Fruit fly (Drosophila melanogaster) whole organism, embryonic: Measurements from ENCODE around the gene CG16790.

Source experiments
- Atf-2 ChIP-seq: fragments of 200-800 bp; sonication (Bioruptor generic); optimal IDR thresholded peaks from 2 replicates; lab custom pipeline; 2016; ENCODE audit warnings: missing biosample characterization, missing genetic modification characterization
- B-H2 ChIP-seq: fragments of 200-800 bp; sonication (Bioruptor generic); optimal IDR thresholded peaks from 2 replicates; lab custom pipeline; 2018; ENCODE audit warnings: missing biosample characterization, mild to moderate bottlenecking, missing genetic modification characterization
- CG10274 ChIP-seq: fragments of 200-800 bp; sonication (Bioruptor generic); optimal IDR thresholded peaks from 3 replicates; lab custom pipeline; 2017; ENCODE audit warnings: missing biosample characterization, mild to moderate bottlenecking, missing genetic modification characterization
- CG10979 ChIP-seq: fragments of 200-800 bp; sonication (Bioruptor generic); optimal IDR thresholded peaks from 2 replicates; lab custom pipeline; 2018; ENCODE audit warnings: missing biosample characterization, mild to moderate bottlenecking, missing genetic modification characterization, moderate library complexity
- CG12071 ChIP-seq: fragments of 200-800 bp; sonication (Bioruptor generic); optimal IDR thresholded peaks from 3 replicates; lab custom pipeline; 2018; ENCODE audit warnings: missing biosample characterization, mild to moderate bottlenecking, missing genetic modification characterization
- CG12391 ChIP-seq: fragments of 200-800 bp; sonication (Bioruptor generic); optimal IDR thresholded peaks from 3 replicates; lab custom pipeline; 2018; ENCODE audit warnings: missing biosample characterization, mild to moderate bottlenecking, missing genetic modification characterization, moderate library complexity
- CG13624 ChIP-seq: fragments of 200-800 bp; sonication (Bioruptor generic); optimal IDR thresholded peaks from 2 replicates; lab custom pipeline; 2016; ENCODE audit warnings: missing biosample characterization, missing genetic modification characterization
- CG14860 ChIP-seq: fragments of 200-800 bp; sonication (Bioruptor generic); IDR thresholded peaks from 3 replicates; pipeline ENCODE4 v1.3.6; 2022; ENCODE audit warnings: missing biosample characterization, missing genetic modification characterization; ENCODE audit not compliant: partially characterized antibody
- CG1603 ChIP-seq: fragments of 200-800 bp; sonication (Bioruptor generic); optimal IDR thresholded peaks from 2 replicates; lab custom pipeline; 2019; ENCODE audit warnings: missing biosample characterization, mild to moderate bottlenecking, missing genetic modification characterization, moderate library complexity
- CG17802 ChIP-seq: fragments of 200-800 bp; sonication (Bioruptor generic); optimal IDR thresholded peaks from 2 replicates; lab custom pipeline; 2018; ENCODE audit warnings: missing biosample characterization, mild to moderate bottlenecking, missing genetic modification characterization, moderate library complexity
- CG17829 ChIP-seq: fragments of 200-800 bp; optimal IDR thresholded peaks from 2 replicates; lab custom pipeline; 2019; ENCODE audit warnings: missing biosample characterization, mild to moderate bottlenecking, missing genetic modification characterization, moderate library complexity
- CG18011 ChIP-seq: fragments of 200-800 bp; sonication (Bioruptor generic); optimal IDR thresholded peaks from 2 replicates; lab custom pipeline; 2017; ENCODE audit warnings: missing biosample characterization, missing genetic modification characterization, mild to moderate bottlenecking, moderate library complexity, missing genotype
- CG18599 ChIP-seq: fragments of 200-800 bp; sonication (Bioruptor generic); optimal IDR thresholded peaks from 3 replicates; lab custom pipeline; 2017; ENCODE audit warnings: missing biosample characterization, missing genetic modification characterization, mild to moderate bottlenecking, moderate library complexity, missing genetic modification reagents
- CG34376 ChIP-seq: fragments of 200-800 bp; sonication (Bioruptor generic); optimal IDR thresholded peaks from 2 replicates; lab custom pipeline; 2018; ENCODE audit warnings: missing biosample characterization, mild to moderate bottlenecking, missing genetic modification characterization
- CG3847 ChIP-seq: fragments of 200-800 bp; sonication (Bioruptor generic); IDR thresholded peaks from 2 replicates; pipeline ENCODE4 v1.3.6; 2022; ENCODE audit warnings: missing biosample characterization, missing genetic modification characterization
- CG4820 ChIP-seq: fragments of 200-800 bp; sonication (Bioruptor generic); optimal IDR thresholded peaks from 3 replicates; lab custom pipeline; 2016; ENCODE audit warnings: missing biosample characterization, missing genetic modification characterization
- CG6254 ChIP-seq: fragments of 200-800 bp; sonication (Bioruptor generic); optimal IDR thresholded peaks from 3 replicates; lab custom pipeline; 2017; ENCODE audit warnings: mild to moderate bottlenecking, missing biosample characterization, missing genetic modification reagents, missing genetic modification characterization
- CG6683 ChIP-seq: fragments of 200-800 bp; sonication (Bioruptor generic); optimal IDR thresholded peaks from 2 replicates; lab custom pipeline; 2017; ENCODE audit warnings: missing biosample characterization, mild to moderate bottlenecking, missing genetic modification characterization, missing genetic modification reagents
- CG6791 ChIP-seq: fragments of 200-800 bp; sonication (Bioruptor generic); IDR thresholded peaks from 3 replicates; pipeline ENCODE4 v1.3.6; 2022; ENCODE audit warnings: missing biosample characterization, missing genetic modification characterization; ENCODE audit not compliant: partially characterized antibody
- CG7839 ChIP-seq: fragments of 200-800 bp; sonication (Bioruptor generic); optimal IDR thresholded peaks from 3 replicates; lab custom pipeline; 2018; ENCODE audit warnings: missing biosample characterization, mild to moderate bottlenecking, missing genetic modification characterization, moderate library complexity
- CG9215 ChIP-seq: fragments of 200-800 bp; sonication (Bioruptor generic); IDR thresholded peaks from 2 replicates; pipeline ENCODE4 v1.3.6; 2022; ENCODE audit warnings: missing biosample characterization, missing genetic modification characterization
- CG9609 ChIP-seq: fragments of 200-800 bp; sonication (Bioruptor generic); optimal IDR thresholded peaks from 3 replicates; lab custom pipeline; 2016; ENCODE audit warnings: missing biosample characterization, missing genetic modification characterization
- CG9797 ChIP-seq: fragments of 200-800 bp; sonication (Bioruptor generic); optimal IDR thresholded peaks from 3 replicates; lab custom pipeline; 2018; ENCODE audit warnings: missing biosample characterization, mild to moderate bottlenecking, missing genetic modification characterization
- CG9817 ChIP-seq: fragments of 200-800 bp; sonication (Bioruptor generic); optimal IDR thresholded peaks from 2 replicates; lab custom pipeline; 2018; ENCODE audit warnings: missing biosample characterization, mild to moderate bottlenecking, missing genetic modification characterization, moderate library complexity
- D19A ChIP-seq: fragments of 200-800 bp; optimal IDR thresholded peaks from 3 replicates; lab custom pipeline; 2019; ENCODE audit warnings: missing biosample characterization, mild to moderate bottlenecking, missing genetic modification characterization, moderate library complexity
- H15 ChIP-seq: fragments of 200-800 bp; sonication (Bioruptor generic); IDR thresholded peaks from 3 replicates; pipeline ENCODE4 v1.3.6; 2022; ENCODE audit warnings: missing biosample characterization, missing genetic modification characterization
- HLH4C ChIP-seq: fragments of 200-800 bp; sonication (Bioruptor generic); IDR thresholded peaks from 3 replicates; pipeline ENCODE4 v1.3.6; 2022; ENCODE audit warnings: missing biosample characterization, missing genetic modification characterization; ENCODE audit not compliant: partially characterized antibody
- MESR4 ChIP-seq: fragments of 200-800 bp; sonication (Bioruptor generic); optimal IDR thresholded peaks from 2 replicates; lab custom pipeline; 2018; ENCODE audit warnings: missing biosample characterization, mild to moderate bottlenecking, missing genetic modification characterization, moderate library complexity
- Mad ChIP-seq: fragments of 200-800 bp; sonication (Bioruptor generic); optimal IDR thresholded peaks from 2 replicates; lab custom pipeline; 2016; ENCODE audit warnings: missing biosample characterization, missing genetic modification characterization
- Med ChIP-seq: fragments of 200-800 bp; sonication (Bioruptor generic); peaks from one replicate; lab custom pipeline; 2016; ENCODE audit warnings: missing biosample characterization, missing genetic modification characterization, mild to moderate bottlenecking, inconsistent platforms, moderate library complexity
- Ptx1 ChIP-seq: fragments of 200-800 bp; sonication (Bioruptor generic); IDR thresholded peaks from 2 replicates; pipeline ENCODE4 v1.3.6; 2022; ENCODE audit warnings: missing biosample characterization, missing genetic modification characterization
- Sry-δ ChIP-seq: fragments of 200-800 bp; sonication (Bioruptor generic); optimal IDR thresholded peaks from 2 replicates; lab custom pipeline; 2016; ENCODE audit warnings: missing biosample characterization, missing genetic modification characterization
- Ssrp ChIP-seq: fragments of 200-800 bp; sonication (Bioruptor generic); optimal IDR thresholded peaks from 2 replicates; lab custom pipeline; 2018; ENCODE audit warnings: missing biosample characterization, mild to moderate bottlenecking, missing genetic modification characterization, moderate library complexity
- al ChIP-seq: fragments of 200-800 bp; sonication (Bioruptor generic); IDR thresholded peaks from 2 replicates; pipeline ENCODE4 v1.3.6; 2022; ENCODE audit warnings: missing biosample characterization, missing genetic modification characterization
- bbx ChIP-seq: fragments of 200-800 bp; sonication (Bioruptor generic); IDR thresholded peaks from 2 replicates; pipeline ENCODE4 v1.3.6; 2022; ENCODE audit warnings: missing biosample characterization, missing genetic modification characterization; ENCODE audit not compliant: partially characterized antibody
- cad ChIP-seq: fragments of >200 bp; optimal IDR thresholded peaks from 2 replicates; lab custom pipeline; 2017; ENCODE audit warnings: missing biosample characterization, missing genetic modification characterization
- chif ChIP-seq, 2 experiments: fragments of 200-800 bp; sonication (Bioruptor generic); optimal IDR thresholded peaks; 3 replicates each; lab custom pipeline; 2016; ENCODE audit warnings: missing biosample characterization in 2 of 2, missing genetic modification characterization in 2 of 2
- dati ChIP-seq: fragments of 200-800 bp; sonication (Bioruptor generic); IDR thresholded peaks from 2 replicates; pipeline ENCODE4 v1.3.6; 2022; ENCODE audit warnings: missing biosample characterization, missing genetic modification characterization
- ewg ChIP-seq: fragments of 200-800 bp; sonication (Bioruptor generic); optimal IDR thresholded peaks from 3 replicates; lab custom pipeline; 2017; ENCODE audit warnings: mild to moderate bottlenecking, missing biosample characterization, missing genetic modification reagents, missing genetic modification characterization
- fd96Cb ChIP-seq: fragments of 200-800 bp; sonication (Bioruptor generic); optimal IDR thresholded peaks from 2 replicates; lab custom pipeline; 2018; ENCODE audit warnings: missing biosample characterization, mild to moderate bottlenecking, missing genetic modification characterization, moderate library complexity
- gsb ChIP-seq: fragments of 200-800 bp; sonication (Bioruptor generic); IDR thresholded peaks from 2 replicates; pipeline ENCODE4 v1.3.6; 2022; ENCODE audit warnings: missing biosample characterization, missing genetic modification characterization
- insv ChIP-seq, 2 experiments: fragments of 200-800 bp; sonication (Bioruptor generic); optimal IDR thresholded peaks; 3 replicates each; lab custom pipeline; 2016 to 2018; ENCODE audit warnings: missing biosample characterization in 2 of 2, missing genetic modification characterization in 2 of 2
- jigr1 ChIP-seq: fragments of 200-800 bp; sonication (Bioruptor generic); IDR thresholded peaks from 3 replicates; pipeline ENCODE4 v1.3.6; 2022; ENCODE audit warnings: missing biosample characterization, missing genetic modification characterization
- ken ChIP-seq: fragments of 200-800 bp; sonication (Bioruptor generic); IDR thresholded peaks from 3 replicates; pipeline ENCODE4 v1.3.6; 2022; ENCODE audit warnings: missing biosample characterization, missing genetic modification characterization
- nerfin-1 ChIP-seq: fragments of 200-800 bp; sonication (Bioruptor generic); optimal IDR thresholded peaks from 3 replicates; lab custom pipeline; 2019; ENCODE audit warnings: missing biosample characterization, mild to moderate bottlenecking, missing genetic modification characterization, moderate library complexity
- repo ChIP-seq: fragments of 200-800 bp; sonication (Bioruptor generic); optimal IDR thresholded peaks from 2 replicates; lab custom pipeline; 2016; ENCODE audit warnings: missing biosample characterization, missing genetic modification characterization
- sens ChIP-seq: fragments of 200-800 bp; sonication (Bioruptor generic); peaks from one replicate; lab custom pipeline; 2016; ENCODE audit warnings: missing biosample characterization, missing genetic modification characterization
- seq ChIP-seq: fragments of 200-800 bp; sonication (Bioruptor generic); IDR thresholded peaks from 2 replicates; pipeline ENCODE4 v1.3.6; 2022; ENCODE audit warnings: missing biosample characterization, missing genetic modification characterization
- sqz ChIP-seq: fragments of 200-800 bp; sonication (Bioruptor generic); optimal IDR thresholded peaks from 3 replicates; lab custom pipeline; 2018; ENCODE audit warnings: missing biosample characterization, mild to moderate bottlenecking, missing genetic modification characterization
- sr ChIP-seq: fragments of 200-800 bp; sonication (Bioruptor generic); IDR thresholded peaks from 3 replicates; pipeline ENCODE4 v1.3.6; 2022; ENCODE audit warnings: missing biosample characterization, missing genetic modification characterization
- twi ChIP-seq: fragments of 200-800 bp; optimal IDR thresholded peaks from 2 replicates; lab custom pipeline; 2019; ENCODE audit warnings: missing biosample characterization, mild to moderate bottlenecking, missing genetic modification characterization, moderate library complexity
- yki ChIP-seq: fragments of >200 bp; optimal IDR thresholded peaks from 3 replicates; lab custom pipeline; 2018

The CG16790 gene

dm6 chr3R:9612217-9612616 lies 42.2 kb upstream of the CG16790 start (continued):
- no peak for TF ChIP-seq seq (GFP tag; lab: Robert Waterston, UW)
- peak; percentile 4 for TF ChIP-seq Ssrp (tag; lab: Kevin White, UChicago)
- TF ChIP-seq sens (GFP tag; lab: Kevin White, UChicago), result peak; percentile 47
- no peak for TF ChIP-seq CG17802 (tag; lab: Kevin White, UChicago)
- TF ChIP-seq CG34376 (GFP tag; lab: Kevin White, UChicago), result no peak
- no peak for TF ChIP-seq MESR4 (GFP tag; lab: Kevin White, UChicago)
- no peak for TF ChIP-seq CG9215
- TF ChIP-seq sqz, result no peak
- TF ChIP-seq CG10979 (tag; lab: Kevin White, UChicago), result no peak
- TF ChIP-seq repo, result no peak
- TF ChIP-seq gsb (GFP tag; lab: Robert Waterston, UW), result no peak
- TF ChIP-seq bbx (GFP tag; lab: Robert Waterston, UW), result peak; percentile 33; the same call in 1 of the 2 replicates
- no peak for TF ChIP-seq CG17829 (tag; lab: Kevin White, UChicago)
- no peak for TF ChIP-seq cad (GFP tag; lab: Kevin White, UChicago)
- no peak for TF ChIP-seq CG13624 (GFP tag; lab: Kevin White, UChicago)
- peak; percentile 80 for TF ChIP-seq CG14860 (GFP tag; lab: Robert Waterston, UW)
- TF ChIP-seq jigr1 (GFP tag; lab: Robert Waterston, UW), result no peak
- no peak for TF ChIP-seq CG7839
- TF ChIP-seq chif (GFP tag; optimal IDR thresholded peaks at IDR 0.05; lab: Kevin White, UChicago), result no peak
- no peak for TF ChIP-seq Sry-δ (GFP tag; lab: Kevin White, UChicago)
- no peak for TF ChIP-seq CG3847 (GFP tag; lab: Robert Waterston, UW)
- no peak for TF ChIP-seq fd96Cb (tag; lab: Kevin White, UChicago)
- TF ChIP-seq yki (lab: Kevin White, UChicago), result no peak
- no peak for TF ChIP-seq ken (GFP tag; lab: Robert Waterston, UW)
- no peak for TF ChIP-seq CG12391
- no peak for TF ChIP-seq twi
- no peak for TF ChIP-seq Ptx1 (GFP tag; lab: Robert Waterston, UW)
- TF ChIP-seq CG9797 (GFP tag; lab: Kevin White, UChicago), result no peak
- TF ChIP-seq dati (GFP tag; lab: Robert Waterston, UW), result no peak
- TF ChIP-seq insv (GFP tag; optimal IDR thresholded peaks at IDR 0.05; lab: Kevin White, UChicago), result no peak
- TF ChIP-seq al (GFP tag; lab: Robert Waterston, UW), result no peak
- no peak for TF ChIP-seq D19A (tag; lab: Kevin White, UChicago)
- no peak for TF ChIP-seq CG9817
- TF ChIP-seq CG18599 (GFP tag; lab: Kevin White, UChicago), result peak; percentile 10
- no peak for TF ChIP-seq B-H2 (GFP tag; lab: Kevin White, UChicago)
- peak; percentile 49; the same call in 1 of the 3 replicates for TF ChIP-seq CG6791 (GFP tag; lab: Robert Waterston, UW)
- no peak for TF ChIP-seq nerfin-1 (tag; lab: Kevin White, UChicago)
- no peak for TF ChIP-seq CG12071 (GFP tag; lab: Kevin White, UChicago)
- TF ChIP-seq sr (GFP tag; lab: Robert Waterston, UW), result no peak
- TF ChIP-seq CG10274 (GFP tag; lab: Kevin White, UChicago), result no peak
- TF ChIP-seq CG6683 (GFP tag; lab: Kevin White, UChicago), result no peak
- no peak for TF ChIP-seq Mad (GFP tag; lab: Kevin White, UChicago)
- no peak for TF ChIP-seq CG1603 (tag; lab: Kevin White, UChicago)
- TF ChIP-seq Atf-2 (GFP tag; lab: Kevin White, UChicago), result no peak
- no peak for TF ChIP-seq CG6254 (GFP tag; lab: Kevin White, UChicago)
- no peak for TF ChIP-seq H15 (GFP tag; lab: Robert Waterston, UW)
- TF ChIP-seq Med (GFP tag; lab: Kevin White, UChicago), result peak; percentile 63
- peak; percentile 87 for TF ChIP-seq HLH4C
- no peak for TF ChIP-seq ewg
- no peak for TF ChIP-seq CG9609
- no peak for TF ChIP-seq CG18011 (GFP tag; lab: Kevin White, UChicago)
- TF ChIP-seq CG4820 (GFP tag; lab: Kevin White, UChicago), result no peak
